Worm (Caenorhabditis elegans) whole organism, mixed stage, embryonic: Measurements from ENCODE around the gene sap-49.

Experiments used
- M03D4.4 ChIP-seq: sonication (generic microtip); optimal IDR thresholded peaks from 2 replicates; lab custom pipeline; 2017; ENCODE audit warnings: mild to moderate bottlenecking, missing genetic modification characterization, missing compliant biosample characterization
- bed-3 ChIP-seq: fragments of 200-800 bp; sonication (Bioruptor generic); optimal IDR thresholded peaks from 3 replicates; lab custom pipeline; 2018; ENCODE audit warnings: mild to moderate bottlenecking, missing genetic modification characterization, moderate library complexity, missing compliant biosample characterization
- blmp-1 ChIP-seq: fragments of 150-350 bp; optimal IDR thresholded peaks from 2 replicates; lab custom pipeline; 2014; ENCODE audit warnings: missing biosample characterization, missing genetic modification characterization
- ceh-39 ChIP-seq: fragments of 150-350 bp; optimal IDR thresholded peaks from 2 replicates; lab custom pipeline; 2014; ENCODE audit warnings: missing biosample characterization, missing genetic modification characterization
- ceh-43 ChIP-seq: fragments of 200-800 bp; sonication (Bioruptor generic); optimal IDR thresholded peaks from 2 replicates; lab custom pipeline; 2018; ENCODE audit warnings: mild to moderate bottlenecking, missing genetic modification characterization, moderate library complexity, missing compliant biosample characterization
- ceh-83 ChIP-seq: fragments of 200-800 bp; sonication (Bioruptor generic); optimal IDR thresholded peaks from 2 replicates; lab custom pipeline; 2018; ENCODE audit warnings: mild to moderate bottlenecking, missing genetic modification characterization, missing compliant biosample characterization
- ces-1 ChIP-seq: fragments of 150-350 bp; optimal IDR thresholded peaks from 2 replicates; lab custom pipeline; 2014; ENCODE audit warnings: missing biosample characterization, missing genetic modification reagents, missing genetic modification characterization
- cnd-1 ChIP-seq: fragments of 200-800 bp; sonication (Bioruptor generic); optimal IDR thresholded peaks from 2 replicates; lab custom pipeline; 2018; ENCODE audit warnings: mild to moderate bottlenecking, missing genetic modification characterization, missing compliant biosample characterization
- drap-1 ChIP-seq: fragments of 200-800 bp; sonication (Bioruptor generic); optimal IDR thresholded peaks from 3 replicates; lab custom pipeline; 2018; ENCODE audit warnings: mild to moderate bottlenecking, missing genetic modification characterization, missing compliant biosample characterization
- elt-1 ChIP-seq: sonication (generic microtip); optimal IDR thresholded peaks from 2 replicates; lab custom pipeline; 2017; ENCODE audit warnings: missing genetic modification characterization, mild to moderate bottlenecking, missing compliant biosample characterization, antibody characterized with exemption, moderate library complexity, borderline replicate concordance; ENCODE audit not compliant: insufficient read depth
- elt-3 ChIP-seq: fragments of 150-350 bp; optimal IDR thresholded peaks from 2 replicates; lab custom pipeline; 2014; ENCODE audit warnings: missing biosample characterization, missing genetic modification characterization
- flh-1 ChIP-seq: fragments of 200-800 bp; sonication (Bioruptor generic); optimal IDR thresholded peaks from 2 replicates; lab custom pipeline; 2018; ENCODE audit warnings: mild to moderate bottlenecking, missing genetic modification characterization, moderate library complexity, missing compliant biosample characterization
- ham-2 ChIP-seq: fragments of 200-800 bp; sonication (Bioruptor generic); optimal IDR thresholded peaks from 2 replicates; lab custom pipeline; 2018; ENCODE audit warnings: mild to moderate bottlenecking, missing genetic modification characterization, missing compliant biosample characterization
- hlh-1 ChIP-seq: fragments of 150-350 bp; optimal IDR thresholded peaks from 2 replicates; lab custom pipeline; 2014; ENCODE audit warnings: missing biosample characterization, missing genetic modification reagents, missing genetic modification characterization
- lin-13 ChIP-seq: fragments of 150-350 bp; optimal IDR thresholded peaks from 2 replicates; lab custom pipeline; 2014; ENCODE audit warnings: missing biosample characterization, missing genetic modification characterization
- lin-32 ChIP-seq: fragments of 200-800 bp; sonication (Bioruptor generic); optimal IDR thresholded peaks from 2 replicates; lab custom pipeline; 2018; ENCODE audit warnings: mild to moderate bottlenecking, missing genetic modification characterization, missing compliant biosample characterization
- lsy-2 ChIP-seq: fragments of 150-350 bp; optimal IDR thresholded peaks from 2 replicates; lab custom pipeline; 2014; ENCODE audit warnings: missing biosample characterization, missing genetic modification characterization
- mab-5 ChIP-seq: fragments of 150-350 bp; optimal IDR thresholded peaks from 2 replicates; lab custom pipeline; 2014; ENCODE audit warnings: missing biosample characterization, missing genetic modification characterization
- mep-1 ChIP-seq: fragments of 150-350 bp; optimal IDR thresholded peaks from 2 replicates; lab custom pipeline; 2017; ENCODE audit warnings: missing biosample characterization, missing genetic modification reagents, missing genetic modification characterization, inconsistent platforms
- mls-2 ChIP-seq: sonication (generic microtip); optimal IDR thresholded peaks from 2 replicates; lab custom pipeline; 2016; ENCODE audit warnings: mild to moderate bottlenecking, missing genetic modification characterization, moderate library complexity, missing compliant biosample characterization
- nhr-12 ChIP-seq: fragments of 150-350 bp; optimal IDR thresholded peaks from 2 replicates; lab custom pipeline; 2014; ENCODE audit warnings: missing biosample characterization, missing genetic modification characterization
- nhr-237 ChIP-seq: fragments of 150-350 bp; optimal IDR thresholded peaks from 2 replicates; lab custom pipeline; 2014; ENCODE audit warnings: missing biosample characterization, missing genetic modification characterization
- nhr-76 ChIP-seq: sonication (generic microtip); optimal IDR thresholded peaks from 2 replicates; lab custom pipeline; 2017; ENCODE audit warnings: missing biosample characterization, missing genetic modification characterization
- pha-4 ChIP-seq: fragments of 150-350 bp; optimal IDR thresholded peaks from 2 replicates; lab custom pipeline; 2018; ENCODE audit warnings: missing biosample characterization, missing genetic modification reagents, missing genetic modification characterization
- sem-2 ChIP-seq: fragments of 200-800 bp; sonication (Bioruptor generic); optimal IDR thresholded peaks from 2 replicates; lab custom pipeline; 2018; ENCODE audit warnings: mild to moderate bottlenecking, missing genetic modification characterization, missing compliant biosample characterization
- snpc-4 ChIP-seq: fragments of 150-350 bp; optimal IDR thresholded peaks from 2 replicates; lab custom pipeline; 2014; ENCODE audit warnings: missing biosample characterization, missing genetic modification characterization
- sptf-1 ChIP-seq: sonication (generic microtip); optimal IDR thresholded peaks from 2 replicates; lab custom pipeline; 2017; ENCODE audit warnings: mild to moderate bottlenecking, missing genetic modification characterization, moderate library complexity, missing compliant biosample characterization
- tbx-8 ChIP-seq: fragments of 200-800 bp; sonication (Bioruptor generic); optimal IDR thresholded peaks from 2 replicates; lab custom pipeline; 2018; ENCODE audit warnings: mild to moderate bottlenecking, missing genetic modification characterization, moderate library complexity, missing compliant biosample characterization
- unc-120 ChIP-seq: sonication (generic microtip); optimal IDR thresholded peaks from 2 replicates; lab custom pipeline; 2017; ENCODE audit warnings: missing genetic modification characterization, missing compliant biosample characterization; ENCODE audit not compliant: poor library complexity, severe bottlenecking
- unc-39 ChIP-seq: fragments of 150-350 bp; optimal IDR thresholded peaks from 2 replicates; lab custom pipeline; 2014; ENCODE audit warnings: missing biosample characterization, missing genetic modification characterization
- unc-62 ChIP-seq: fragments of 150-350 bp; optimal IDR thresholded peaks from 2 replicates; lab custom pipeline; 2014; ENCODE audit warnings: missing biosample characterization, missing genetic modification reagents, missing genetic modification characterization
- ztf-11 ChIP-seq: fragments of 150-350 bp; optimal IDR thresholded peaks from 2 replicates; lab custom pipeline; 2014; ENCODE audit warnings: missing biosample characterization, missing genetic modification characterization

The sap-49 gene

ce11 chrII:8073222-8073621 is 37.7 kb upstream of the sap-49 start, which contains the start of gene gpcp-2:
Gene gpcp-2, minus strand, starts transcription at chrII:8073374.
- TF ChIP-seq elt-1 (tag; lab: Kevin White, UChicago) (no peak), blmp-1 (tag; lab: Kevin White, UChicago) (no peak), ceh-39 (tag; lab: Kevin White, UChicago) (no peak), hlh-1 (tag; lab: Kevin White, UChicago) (no peak), sptf-1 (tag; lab: Kevin White, UChicago) (no peak), nhr-237 (tag; lab: Kevin White, UChicago) (no peak), unc-120 (tag; lab: Kevin White, UChicago) (no peak), ceh-43 (GFP tag; lab: Kevin White, UChicago) (no peak)

ce11 chrII:8071801-8072544 is 36.4 kb upstream of the sap-49 start:
- TF ChIP-seq unc-62 (GFP tag; lab: Kevin White, UChicago) (peak; percentile 84), ces-1 (GFP tag; lab: Kevin White, UChicago) (peak; percentile 31), unc-120 (tag; lab: Kevin White, UChicago) (peak; percentile 60), hlh-1 (tag; lab: Kevin White, UChicago) (peak; percentile 50), ceh-43 (GFP tag; lab: Kevin White, UChicago) (no peak)
- TF ChIP-seq, all 35 proteins: peak for 4

ce11 chrII:8071012-8071625 is 35.6 kb upstream of the sap-49 start:
- TF ChIP-seq flh-1 (GFP tag; lab: Kevin White, UChicago) (no peak), ceh-83 (no peak), nhr-237 (tag; lab: Kevin White, UChicago) (no peak), ztf-11 (tag; lab: Kevin White, UChicago) (no peak), ceh-43 (GFP tag; lab: Kevin White, UChicago) (no peak), M03D4.4 (no peak), cnd-1 (tag; lab: Kevin White, UChicago) (no peak), mep-1 (tag; lab: Kevin White, UChicago) (no peak), elt-3 (tag; lab: Kevin White, UChicago) (no peak), nhr-76 (tag; lab: Kevin White, UChicago) (no peak), lin-32 (GFP tag; lab: Kevin White, UChicago) (no peak), bed-3 (no peak), ceh-39 (tag; lab: Kevin White, UChicago) (no peak), tbx-8 (no peak), pha-4 (no peak), ham-2 (no peak), ces-1 (GFP tag; lab: Kevin White, UChicago) (no peak), unc-39 (tag; lab: Kevin White, UChicago) (no peak), sem-2 (GFP tag; lab: Kevin White, UChicago) (no peak)
- TF ChIP-seq, all 35 proteins: peak for 0

ce11 chrII:8065985-8066384 is 30.4 kb upstream of the sap-49 start, which contains the start of gene pdha-1:
Gene pdha-1, plus strand, starts transcription at chrII:8066285.
- no peak for TF ChIP-seq bed-3
- no peak for TF ChIP-seq unc-120 (tag; lab: Kevin White, UChicago)
- no peak for TF ChIP-seq ham-2
- no peak for TF ChIP-seq mab-5 (tag; lab: Kevin White, UChicago)
- TF ChIP-seq hlh-1 (tag; lab: Kevin White, UChicago): no peak
- TF ChIP-seq mls-2 (tag; lab: Kevin White, UChicago): no peak
- no peak for TF ChIP-seq elt-1 (tag; lab: Kevin White, UChicago)
- TF ChIP-seq lin-32 (GFP tag; lab: Kevin White, UChicago): no peak
- no peak for TF ChIP-seq lsy-2 (tag; lab: Kevin White, UChicago)
- TF ChIP-seq, all 35 proteins: peak for 0

- TF ChIP-seq ceh-39 (tag; lab: Kevin White, UChicago) (peak; percentile 43), mep-1 (tag; lab: Kevin White, UChicago) (peak; percentile 76), mls-2 (tag; lab: Kevin White, UChicago) (no peak), unc-39 (tag; lab: Kevin White, UChicago) (no peak), sem-2 (GFP tag; lab: Kevin White, UChicago) (no peak), snpc-4 (tag; lab: Kevin White, UChicago) (no peak), ceh-43 (GFP tag; lab: Kevin White, UChicago) (no peak), bed-3 (no peak), drap-1 (GFP tag; lab: Kevin White, UChicago) (peak; percentile 41), lin-13 (tag; lab: Kevin White, UChicago) (peak; percentile 76), nhr-237 (tag; lab: Kevin White, UChicago) (peak; percentile 48), nhr-76 (tag; lab: Kevin White, UChicago) (no peak), nhr-12 (tag; lab: Kevin White, UChicago) (no peak), cnd-1 (tag; lab: Kevin White, UChicago) (peak; percentile 25), hlh-1 (tag; lab: Kevin White, UChicago) (peak; percentile 41), lsy-2 (tag; lab: Kevin White, UChicago) (peak; percentile 63), pha-4 (peak; percentile 73), ces-1 (GFP tag; lab: Kevin White, UChicago) (peak; percentile 59)
Observed at ce11 chrII:8062334-8062791, 26.8 kb upstream of the sap-49 start, which contains the start of gene ufd-2. Gene ufd-2, plus strand, starts transcription at chrII:8062741.
